Fruit fly (Drosophila melanogaster): Measurements from ENCODE around the gene Gagr.

DNA sequence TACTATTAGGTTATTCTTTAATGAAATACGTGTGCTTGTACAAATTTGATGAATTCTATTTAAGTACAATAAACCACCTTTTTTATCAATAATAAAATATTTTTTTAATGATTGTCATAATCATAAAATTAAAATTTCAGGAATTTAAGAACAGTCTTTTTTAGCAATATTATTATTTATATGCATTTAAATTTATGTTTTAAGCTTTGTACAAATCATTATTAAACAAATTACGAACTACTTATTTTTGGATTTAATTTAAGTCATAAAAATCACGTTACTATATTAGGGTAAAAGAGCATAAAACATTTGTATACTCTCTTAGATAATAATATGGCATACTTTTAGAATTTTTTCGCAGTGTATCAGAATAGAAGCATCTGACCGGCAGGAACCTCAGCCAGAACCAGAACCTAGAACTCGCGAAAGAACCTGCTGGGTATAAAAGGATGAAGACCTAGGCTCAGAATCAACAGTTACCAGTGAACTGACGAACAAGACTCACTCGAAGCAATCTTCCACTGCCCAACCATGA lies 32.2 kb upstream of the Gagr start, which contains the start of gene Cpr72Ea:
- TF ChIP-seq Sin3A (optimal IDR thresholded peaks at IDR 0.05): no peak
- no peak for TF ChIP-seq psq (optimal IDR thresholded peaks at IDR 0.05)
- no peak for TF ChIP-seq Myc (optimal IDR thresholded peaks at IDR 0.05)
- no peak for TF ChIP-seq insv (optimal IDR thresholded peaks at IDR 0.05)
